Worm (Caenorhabditis elegans): ENCODE data around the gene T19C3.2.
A peak's percentile ranks its signal among the peaks of the same experiment; 100 is the strongest.

The T19C3.2 gene

DNA sequence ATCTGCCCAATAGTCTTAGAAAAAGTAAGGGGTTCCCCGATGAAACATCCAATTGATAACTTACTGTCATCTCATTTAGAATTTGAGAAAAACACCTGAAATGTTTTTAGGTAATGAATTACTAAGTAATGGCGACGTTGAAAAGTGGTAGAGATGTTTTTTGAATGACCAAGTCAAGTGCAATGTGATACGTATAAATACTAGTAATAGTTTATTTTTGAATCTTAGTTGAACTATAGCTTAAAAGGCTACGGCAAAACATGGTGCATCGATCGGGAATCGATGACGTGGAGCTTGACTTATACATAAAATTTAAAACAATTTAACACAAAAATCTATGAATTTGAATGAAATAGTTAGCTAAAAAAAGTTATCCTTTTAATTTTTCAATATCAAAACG lies 7.8 kb downstream of the T19C3.2 start, which contains the start of gene best-17:
Gene best-17, minus strand, starts transcription at position 101 of the 400 bp plus-strand sequence.
- no peak for TF ChIP-seq R02D3.7 (tag; optimal IDR thresholded peaks at IDR 0.05)
- TF ChIP-seq skn-1 (tag; optimal IDR thresholded peaks at IDR 0.05) = no peak
- TF ChIP-seq nhr-12 (tag; optimal IDR thresholded peaks at IDR 0.05) = no peak
- TF ChIP-seq sea-2 (GFP tag; optimal IDR thresholded peaks at IDR 0.05) = no peak
- no peak for TF ChIP-seq nhr-67 (tag; optimal IDR thresholded peaks at IDR 0.05)
- no peak for TF ChIP-seq elt-3 (tag; optimal IDR thresholded peaks at IDR 0.05)
- TF ChIP-seq snpc-4 (tag; optimal IDR thresholded peaks at IDR 0.05) = no peak
- TF ChIP-seq nfya-1 (tag; optimal IDR thresholded peaks at IDR 0.05; ENCODE audit: insufficient read depth) = no peak

DNA sequence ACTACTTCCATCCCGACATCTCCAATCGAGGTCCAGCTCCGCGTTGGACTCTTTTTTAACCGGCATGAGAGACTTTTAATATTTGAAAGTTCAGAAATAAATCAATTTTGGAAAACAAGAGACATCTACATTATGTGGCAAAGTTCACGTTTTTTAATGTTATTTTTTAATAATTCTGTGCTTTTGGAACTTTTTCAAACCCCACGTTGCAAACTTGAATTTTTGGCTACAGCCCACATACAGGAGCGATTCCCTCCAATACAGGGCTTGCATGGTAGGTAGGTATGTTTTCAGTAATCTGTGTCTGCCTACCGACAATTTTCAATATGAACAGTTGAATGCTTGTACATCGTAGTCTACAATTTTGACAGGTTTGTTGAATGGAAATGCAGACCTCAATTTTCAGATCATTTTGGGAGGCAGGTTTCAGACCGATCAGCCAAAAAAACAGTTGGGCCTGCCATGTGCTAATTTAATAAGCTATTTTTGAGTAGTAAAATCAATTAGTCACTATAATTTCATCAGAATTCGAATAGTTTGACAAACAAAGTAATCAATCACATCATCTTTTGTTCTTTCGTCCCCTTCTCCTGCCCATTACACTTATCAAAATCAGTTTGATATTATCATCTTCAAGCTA lies 11.8 kb downstream of the T19C3.2 start, which contains the start of the genes Y55B1AR.4 and ttr-7:
Gene Y55B1AR.4, minus strand, starts transcription at position 101 of the 640 bp plus-strand sequence.
Gene ttr-7, plus strand, starts transcription at position 590 of the 640 bp plus-strand sequence.
- TF ChIP-seq nhr-25 (tag; optimal IDR thresholded peaks at IDR 0.05) = no peak
- TF ChIP-seq nhr-11 (tag; optimal IDR thresholded peaks at IDR 0.05) = no peak
- no peak for TF ChIP-seq lin-15B (tag; optimal IDR thresholded peaks at IDR 0.05)
- no peak for TF ChIP-seq elt-2 (tag; optimal IDR thresholded peaks at IDR 0.05)
- TF ChIP-seq nfya-1 (tag; optimal IDR thresholded peaks at IDR 0.05; ENCODE audit: insufficient read depth) = no peak
- no peak for TF ChIP-seq unc-62 (GFP tag; optimal IDR thresholded peaks at IDR 0.05)
- TF ChIP-seq daf-12 (tag; optimal IDR thresholded peaks at IDR 0.05) = no peak
- TF ChIP-seq ceh-16 (tag; optimal IDR thresholded peaks at IDR 0.05) = no peak
- no peak for TF ChIP-seq lsy-12 (tag; optimal IDR thresholded peaks at IDR 0.05)
- no peak for TF ChIP-seq lin-39 (tag; optimal IDR thresholded peaks at IDR 0.05)

DNA sequence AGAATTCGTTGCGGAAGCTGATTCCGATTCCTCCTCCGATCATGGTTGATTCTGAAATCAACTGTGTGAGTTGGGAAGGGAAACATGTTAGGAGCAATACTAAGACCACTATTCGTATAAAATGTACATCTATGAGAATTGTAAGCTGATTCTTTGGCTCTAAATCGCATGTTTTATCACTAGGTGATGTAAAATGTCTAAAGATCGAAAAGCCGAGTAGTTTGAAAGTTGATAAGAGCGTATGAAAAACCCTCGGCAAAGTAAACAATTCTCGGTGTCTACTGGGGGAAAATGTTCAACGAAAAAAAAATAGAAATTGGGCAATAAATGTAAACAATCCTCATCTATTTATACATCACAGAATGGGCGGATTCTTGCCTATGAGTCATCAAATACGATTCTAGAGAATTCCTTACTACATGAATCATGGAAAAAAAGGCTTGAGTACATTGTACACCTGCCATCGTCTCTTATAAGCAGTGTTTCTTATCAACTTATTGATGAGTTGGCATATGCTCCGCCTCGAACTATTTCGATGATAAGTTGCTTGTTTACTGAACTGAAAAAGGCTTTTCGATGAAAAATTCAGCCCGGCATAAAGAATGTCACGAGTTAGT lies 16.9 kb downstream of the T19C3.2 start, which contains the start of gene lec-6:
Gene lec-6, minus strand, starts transcription at position 51 of the 617 bp plus-strand sequence.
- TF ChIP-seq ceh-16 (tag; optimal IDR thresholded peaks at IDR 0.05) (no peak), elt-2 (tag; optimal IDR thresholded peaks at IDR 0.05) (peak; percentile 99), lin-39 (tag; optimal IDR thresholded peaks at IDR 0.05) (no peak), jun-1 (tag; optimal IDR thresholded peaks at IDR 0.05) (peak; percentile 90), unc-62 (GFP tag; optimal IDR thresholded peaks at IDR 0.05) (no peak), ZK546.5 (tag; optimal IDR thresholded peaks at IDR 0.05) (no peak), ama-1 (optimal IDR thresholded peaks at IDR 0.05) (peak; percentile 10), nhr-77 (tag; optimal IDR thresholded peaks at IDR 0.05) (peak; percentile 48), pha-4 (tag; optimal IDR thresholded peaks at IDR 0.05) (peak; percentile 97), fos-1 (tag; optimal IDR thresholded peaks at IDR 0.05) (peak; percentile 85), skn-1 (tag; optimal IDR thresholded peaks at IDR 0.05) (peak; percentile 56), pqm-1 (tag; optimal IDR thresholded peaks at IDR 0.05) (peak; percentile 97)

DNA sequence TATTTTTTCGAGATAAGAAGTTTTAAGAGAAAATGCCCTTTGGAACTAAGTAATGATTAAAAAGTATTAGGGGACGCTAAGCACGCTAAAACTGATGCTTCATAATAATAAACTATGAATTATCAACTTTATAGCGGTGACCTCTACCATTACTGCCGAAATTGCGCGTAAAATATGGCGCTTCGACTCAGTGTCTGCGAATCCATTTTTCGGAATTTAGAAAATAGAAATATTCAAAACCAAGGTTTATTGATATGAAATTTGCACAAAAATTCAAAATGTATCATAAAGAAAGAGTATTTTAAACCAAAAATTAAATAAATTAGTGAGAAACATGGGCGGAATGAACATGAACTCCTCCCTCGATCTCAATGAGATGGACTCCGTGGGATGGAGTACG lies 18.1 kb downstream of the T19C3.2 start:
- TF ChIP-seq pqm-1 (tag; optimal IDR thresholded peaks at IDR 0.05) (peak; percentile 12), ztf-4 (tag; optimal IDR thresholded peaks at IDR 0.05) (no peak), R02D3.7 (tag; optimal IDR thresholded peaks at IDR 0.05) (no peak), unc-39 (tag; optimal IDR thresholded peaks at IDR 0.05) (no peak), nhr-11 (tag; optimal IDR thresholded peaks at IDR 0.05) (no peak), tbx-2 (tag; optimal IDR thresholded peaks at IDR 0.05) (no peak), jun-1 (tag; optimal IDR thresholded peaks at IDR 0.05) (peak; percentile 14), elt-2 (tag; optimal IDR thresholded peaks at IDR 0.05) (peak; percentile 46), nhr-25 (tag; optimal IDR thresholded peaks at IDR 0.05) (no peak), hmg-11 (tag; optimal IDR thresholded peaks at IDR 0.05) (no peak), ama-1 (optimal IDR thresholded peaks at IDR 0.05) (no peak), mdl-1 (tag; optimal IDR thresholded peaks at IDR 0.05) (no peak), nhr-43 (tag; optimal IDR thresholded peaks at IDR 0.05; ENCODE audit: poor library complexity, severe bottlenecking) (no peak), eor-1 (tag; optimal IDR thresholded peaks at IDR 0.05) (no peak)

DNA sequence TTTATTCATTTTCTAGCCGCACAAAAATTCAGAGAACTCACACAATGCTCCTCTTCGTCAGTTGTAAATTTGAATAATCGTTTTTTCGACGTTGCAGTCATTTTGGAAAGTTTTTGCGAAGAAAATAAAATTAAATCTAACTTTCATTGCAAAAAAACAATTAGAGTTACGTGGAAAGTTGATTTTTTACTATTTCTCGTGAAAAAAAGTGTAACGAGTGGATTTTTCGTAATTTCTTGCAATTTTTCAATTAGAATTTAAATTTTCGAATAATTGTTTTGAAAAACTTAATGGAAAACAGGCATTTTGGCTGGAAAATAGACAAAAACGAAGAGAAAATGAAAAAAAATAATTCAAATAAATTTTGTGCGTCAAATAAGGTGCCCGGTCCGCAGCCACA lies 18.7 kb downstream of the T19C3.2 start, which contains the start of gene Y55B1AR.2:
Gene Y55B1AR.2, minus strand, starts transcription at position 101 of the 400 bp plus-strand sequence.
- TF ChIP-seq pha-4 (tag; optimal IDR thresholded peaks at IDR 0.05) (no peak), ceh-82 (tag; optimal IDR thresholded peaks at IDR 0.05) (no peak), jun-1 (tag; optimal IDR thresholded peaks at IDR 0.05) (no peak), snpc-4 (tag; optimal IDR thresholded peaks at IDR 0.05) (no peak), nhr-67 (tag; optimal IDR thresholded peaks at IDR 0.05) (no peak), ceh-28 (tag; optimal IDR thresholded peaks at IDR 0.05) (no peak), mml-1 (tag; optimal IDR thresholded peaks at IDR 0.05) (no peak), skn-1 (tag; optimal IDR thresholded peaks at IDR 0.05) (no peak), sea-2 (GFP tag; optimal IDR thresholded peaks at IDR 0.05) (no peak), zag-1 (tag; optimal IDR thresholded peaks at IDR 0.05) (no peak), egl-27 (tag; optimal IDR thresholded peaks at IDR 0.05) (no peak), ceh-9 (tag; optimal IDR thresholded peaks at IDR 0.05) (no peak), fkh-10 (GFP tag; optimal IDR thresholded peaks at IDR 0.05) (no peak), lsy-12 (tag; optimal IDR thresholded peaks at IDR 0.05) (no peak)
